Worm (Caenorhabditis elegans) whole organism, young adult: ENCODE results near the gene algn-13.

Source experiments
- B0336.3 ChIP-seq: fragments of 200-800 bp; sonication (Bioruptor generic); IDR thresholded peaks from 2 replicates; pipeline ENCODE4 v1.3.6; 2022; ENCODE audit warnings: missing genetic modification characterization, missing compliant biosample characterization
- F10E7.11 ChIP-seq: sonication (generic microtip); optimal IDR thresholded peaks from 2 replicates; lab custom pipeline; 2017; ENCODE audit warnings: mild to moderate bottlenecking, missing genetic modification characterization, moderate library complexity, missing compliant biosample characterization
- F52B5.7 ChIP-seq: sonication (generic microtip); optimal IDR thresholded peaks from 2 replicates; lab custom pipeline; 2016; ENCODE audit warnings: mild to moderate bottlenecking, missing genetic modification characterization, missing compliant biosample characterization
- F57A8.1 ChIP-seq: fragments of 200-800 bp; sonication (Bioruptor generic); optimal IDR thresholded peaks from 2 replicates; lab custom pipeline; 2018; ENCODE audit warnings: mild to moderate bottlenecking, missing genetic modification characterization, moderate library complexity, missing compliant biosample characterization
- K11D2.4 ChIP-seq: fragments of 200-800 bp; sonication (Bioruptor generic); IDR thresholded peaks from 2 replicates; pipeline ENCODE4 v1.3.6; 2022; ENCODE audit warnings: missing genetic modification reagents, missing genetic modification characterization, missing compliant biosample characterization
- K12H6.12 ChIP-seq: fragments of 200-800 bp; sonication (Bioruptor generic); optimal IDR thresholded peaks from 2 replicates; lab custom pipeline; 2018; ENCODE audit warnings: mild to moderate bottlenecking, missing genetic modification characterization, missing compliant biosample characterization
- T26A5.8 ChIP-seq: sonication (generic microtip); optimal IDR thresholded peaks from 2 replicates; lab custom pipeline; 2016; ENCODE audit warnings: missing genetic modification characterization, missing compliant biosample characterization
- athp-1 ChIP-seq: sonication (generic microtip); optimal IDR thresholded peaks from 2 replicates; lab custom pipeline; 2017; ENCODE audit warnings: mild to moderate bottlenecking, missing genetic modification characterization, missing compliant biosample characterization
- attf-3 ChIP-seq: fragments of 200-800 bp; sonication (Bioruptor generic); conservative IDR thresholded peaks from 2 replicates; pipeline ENCODE4 v1.3.6; 2022; ENCODE audit warnings: missing genetic modification reagents, missing genetic modification characterization, missing compliant biosample characterization
- bed-2 ChIP-seq: fragments of 200-800 bp; sonication (Bioruptor generic); IDR thresholded peaks from 2 replicates; pipeline ENCODE4 v1.3.6; 2022; ENCODE audit warnings: missing genetic modification reagents, missing genetic modification characterization, missing compliant biosample characterization
- cebp-1 ChIP-seq, 2 experiments: fragments of 200-800 bp in 1 of 2; sonication (Bioruptor generic) in 1 of 2; sonication (generic microtip) in 1 of 2; IDR thresholded peaks in 1 of 2; optimal IDR thresholded peaks in 1 of 2; 2 replicates each; pipeline versions ENCODE4 v1.3.6 to Lab custom; 2017 to 2022; ENCODE audit warnings: missing compliant biosample characterization in 2 of 2, missing genetic modification characterization in 2 of 2, mild to moderate bottlenecking in 1 of 2, missing genetic modification reagents in 1 of 2, moderate library complexity in 1 of 2
- ceh-27 ChIP-seq: fragments of 200-800 bp; sonication (Bioruptor generic); optimal IDR thresholded peaks from 2 replicates; lab custom pipeline; 2018; ENCODE audit warnings: mild to moderate bottlenecking, missing genetic modification characterization, moderate library complexity, missing compliant biosample characterization
- ceh-58 ChIP-seq: fragments of 200-800 bp; sonication (Bioruptor generic); IDR thresholded peaks from 2 replicates; pipeline ENCODE4 v1.3.6; 2022; ENCODE audit warnings: missing genetic modification characterization, missing compliant biosample characterization
- chd-7 ChIP-seq: sonication (generic microtip); optimal IDR thresholded peaks from 2 replicates; lab custom pipeline; 2016; ENCODE audit warnings: mild to moderate bottlenecking, missing genetic modification characterization, moderate library complexity, missing compliant biosample characterization
- ekl-4 ChIP-seq: fragments of 200-800 bp; sonication (Bioruptor generic); IDR thresholded peaks from 2 replicates; pipeline ENCODE4 v1.3.6; 2022; ENCODE audit warnings: missing genetic modification reagents, missing genetic modification characterization, missing compliant biosample characterization
- hmg-1.2 ChIP-seq: fragments of 200-800 bp; sonication (Bioruptor generic); IDR thresholded peaks from 2 replicates; pipeline ENCODE4 v1.3.6; 2022; ENCODE audit warnings: missing genetic modification reagents, missing genetic modification characterization, missing compliant biosample characterization
- hmg-20 ChIP-seq: fragments of 200-800 bp; sonication (Bioruptor generic); IDR thresholded peaks from 2 replicates; pipeline ENCODE4 v1.3.6; 2022; ENCODE audit warnings: missing genetic modification reagents, missing genetic modification characterization, missing compliant biosample characterization
- lag-1 ChIP-seq: fragments of 200-800 bp; sonication (Bioruptor generic); IDR thresholded peaks from 2 replicates; pipeline ENCODE4 v1.3.6; 2022; ENCODE audit warnings: missing genetic modification reagents, missing genetic modification characterization, missing compliant biosample characterization
- let-526 ChIP-seq: fragments of 200-800 bp; sonication (Bioruptor generic); IDR thresholded peaks from 2 replicates; pipeline ENCODE4 v1.3.6; 2022; ENCODE audit warnings: missing genetic modification reagents, missing genetic modification characterization, missing compliant biosample characterization
- let-607 ChIP-seq, 2 experiments: fragments of 200-800 bp in 1 of 2; sonication (Bioruptor generic) in 1 of 2; sonication (generic microtip) in 1 of 2; optimal IDR thresholded peaks; 2 replicates each; lab custom pipeline; 2016 to 2018; ENCODE audit warnings: mild to moderate bottlenecking in 2 of 2, missing compliant biosample characterization in 2 of 2, missing genetic modification characterization in 2 of 2, moderate library complexity in 2 of 2, missing genotype in 1 of 2
- lin-40 ChIP-seq: sonication (generic microtip); optimal IDR thresholded peaks from 2 replicates; lab custom pipeline; 2016; ENCODE audit warnings: missing genetic modification characterization, mild to moderate bottlenecking, missing compliant biosample characterization, missing genotype, missing genetic modification reagents
- lir-1 ChIP-seq: fragments of 200-800 bp; sonication (Bioruptor generic); conservative IDR thresholded peaks from 2 replicates; pipeline ENCODE4 v1.3.6; 2022; ENCODE audit warnings: missing genetic modification reagents, missing genetic modification characterization, missing compliant biosample characterization
- madf-6 ChIP-seq: fragments of 200-800 bp; sonication (Bioruptor generic); IDR thresholded peaks from 2 replicates; pipeline ENCODE4 v1.3.6; 2022; ENCODE audit warnings: missing genetic modification reagents, missing genetic modification characterization, missing compliant biosample characterization
- madf-8 ChIP-seq: fragments of 200-800 bp; sonication (Bioruptor generic); conservative IDR thresholded peaks from 2 replicates; pipeline ENCODE4 v1.3.6; 2022; ENCODE audit warnings: missing genetic modification reagents, missing genetic modification characterization, missing compliant biosample characterization
- mel-28 ChIP-seq: sonication (generic microtip); optimal IDR thresholded peaks from 2 replicates; lab custom pipeline; 2016; ENCODE audit warnings: borderline replicate concordance, mild to moderate bottlenecking, missing genetic modification characterization, missing compliant biosample characterization
- nhr-90 ChIP-seq: sonication (generic microtip); optimal IDR thresholded peaks from 2 replicates; lab custom pipeline; 2016; ENCODE audit warnings: missing genotype, mild to moderate bottlenecking, missing genetic modification characterization, missing compliant biosample characterization
- pha-4 ChIP-seq: fragments of 150-350 bp; sonication (generic microtip); optimal IDR thresholded peaks from 2 replicates; lab custom pipeline; 2014; ENCODE audit warnings: missing biosample characterization, missing genetic modification reagents, missing genetic modification characterization
- snpc-1.1 ChIP-seq: sonication (generic microtip); optimal IDR thresholded peaks from 2 replicates; lab custom pipeline; 2017; ENCODE audit warnings: missing genetic modification characterization, mild to moderate bottlenecking, missing compliant biosample characterization, antibody characterized with exemption, moderate library complexity, missing genotype, missing genetic modification reagents; ENCODE audit not compliant: insufficient read depth
- snpc-1.3 ChIP-seq: sonication (generic microtip); optimal IDR thresholded peaks from 2 replicates; lab custom pipeline; 2017; ENCODE audit warnings: missing genetic modification characterization, mild to moderate bottlenecking, missing compliant biosample characterization, antibody characterized with exemption, moderate library complexity, missing genotype, missing genetic modification reagents; ENCODE audit not compliant: insufficient read depth
- unc-62 ChIP-seq: fragments of 150-350 bp; optimal IDR thresholded peaks from 2 replicates; lab custom pipeline; 2014; ENCODE audit warnings: missing biosample characterization, missing genetic modification reagents, missing genetic modification characterization
- xnd-1 ChIP-seq: sonication (generic microtip); optimal IDR thresholded peaks from 2 replicates; lab custom pipeline; 2016; ENCODE audit warnings: missing genotype, missing genetic modification reagents, missing genetic modification characterization, missing compliant biosample characterization
- ztf-22 ChIP-seq: fragments of 200-800 bp; sonication (Bioruptor generic); optimal IDR thresholded peaks from 2 replicates; lab custom pipeline; 2018; ENCODE audit warnings: mild to moderate bottlenecking, missing genetic modification characterization, moderate library complexity, missing compliant biosample characterization
- ztf-28 ChIP-seq: fragments of 200-800 bp; sonication (Bioruptor generic); IDR thresholded peaks from 2 replicates; pipeline ENCODE4 v1.3.6; 2022; ENCODE audit warnings: missing genetic modification reagents, missing genetic modification characterization, missing compliant biosample characterization
- ztf-6 ChIP-seq: fragments of 200-800 bp; sonication (Bioruptor generic); IDR thresholded peaks from 2 replicates; pipeline ENCODE4 v1.3.6; 2022; ENCODE audit warnings: missing genetic modification reagents, missing genetic modification characterization, missing compliant biosample characterization

The algn-13 gene

ce11 chrV:13958247-13958646 is 3.5 kb downstream of the algn-13 start, which contains the start of gene R10D12.10:
TSS of gene R10D12.10 (minus strand) at chrV:13958347.
- TF ChIP-seq hmg-1.2 (GFP tag; lab: Robert Waterston, UW): no peak
- TF ChIP-seq cebp-1 (GFP tag; IDR thresholded peaks at IDR 0.05; lab: Robert Waterston, UW): no peak
- TF ChIP-seq cebp-1 (tag; optimal IDR thresholded peaks at IDR 0.05; lab: Kevin White, UChicago): no peak
- no peak for TF ChIP-seq chd-7 (tag; lab: Kevin White, UChicago)
- no peak for TF ChIP-seq T26A5.8
- no peak for TF ChIP-seq let-607 (tag; optimal IDR thresholded peaks at IDR 0.05; lab: Kevin White, UChicago)
- no peak for TF ChIP-seq bed-2
- TF ChIP-seq xnd-1 (tag; lab: Kevin White, UChicago): no peak

- TF ChIP-seq ceh-58 (GFP tag; lab: Robert Waterston, UW) (no peak), K11D2.4 (no peak), nhr-90 (no peak), B0336.3 (GFP tag; lab: Robert Waterston, UW) (no peak), snpc-1.3 (no peak), ztf-28 (GFP tag; lab: Robert Waterston, UW) (no peak), ekl-4 (no peak)
Measured at ce11 chrV:13957691-13958090, 4.1 kb downstream of the algn-13 start.

ce11 chrV:13955370-13956089 is 6.2 kb downstream of the algn-13 start:
- no peak for TF ChIP-seq pha-4 (tag; lab: Kevin White, UChicago)
- no peak for TF ChIP-seq snpc-1.1
- TF ChIP-seq snpc-1.3: no peak
- no peak for TF ChIP-seq ztf-6 (GFP tag; lab: Robert Waterston, UW)
- peak; percentile 63 for TF ChIP-seq unc-62 (GFP tag; lab: Kevin White, UChicago)
- TF ChIP-seq let-526 (GFP tag; lab: Robert Waterston, UW): no peak

- TF ChIP-seq unc-62 (GFP tag; lab: Kevin White, UChicago) (no peak), ceh-27 (no peak), lag-1 (GFP tag; lab: Robert Waterston, UW) (no peak), lir-1 (GFP tag; lab: Robert Waterston, UW) (no peak), F52B5.7 (tag; lab: Kevin White, UChicago) (no peak), F10E7.11 (no peak), madf-8 (GFP tag; lab: Robert Waterston, UW) (no peak), mel-28 (tag; lab: Kevin White, UChicago) (no peak), ekl-4 (no peak), attf-3 (no peak), F57A8.1 (GFP tag; lab: Kevin White, UChicago) (no peak), athp-1 (tag; lab: Kevin White, UChicago) (no peak), ztf-22 (no peak), lin-40 (no peak), K12H6.12 (no peak), madf-6 (no peak), hmg-20 (no peak)
Measured at ce11 chrV:13954056-13954455, 7.7 kb downstream of the algn-13 start, which contains the start of gene swt-6. TSS of gene swt-6 (plus strand) at chrV:13954356.
